Worm (Caenorhabditis elegans): ENCODE measurements around the gene nspa-8.
A peak's percentile ranks its signal among the peaks of the same experiment; 100 is the strongest.

The nspa-8 gene

DNA sequence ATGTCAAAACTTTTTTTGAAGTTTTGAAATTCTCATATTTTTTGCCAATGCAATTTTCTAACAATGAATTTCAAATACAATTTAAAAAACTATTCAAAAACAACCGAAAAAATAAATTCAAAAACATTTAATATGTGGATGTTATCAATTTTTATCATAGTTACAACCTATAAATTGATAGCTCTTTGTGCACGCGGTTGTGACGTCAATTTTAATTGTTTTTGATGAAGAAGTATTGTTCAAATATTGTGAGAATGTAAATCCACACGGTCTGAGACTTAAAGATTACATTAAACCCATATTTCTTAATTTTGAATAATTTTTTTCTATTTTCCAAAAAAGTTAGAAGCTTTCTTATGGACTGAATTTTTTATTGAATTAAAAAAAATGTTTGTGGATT lies 25.1 kb upstream of the nspa-8 start:
- no peak for TF ChIP-seq nhr-23 (tag; optimal IDR thresholded peaks at IDR 0.05)
- TF ChIP-seq ceh-82 (tag; optimal IDR thresholded peaks at IDR 0.05): no peak
- TF ChIP-seq sma-9 (GFP tag; optimal IDR thresholded peaks at IDR 0.05): no peak
- no peak for TF ChIP-seq sma-9 (tag; optimal IDR thresholded peaks at IDR 0.05)
- TF ChIP-seq nhr-25 (tag; optimal IDR thresholded peaks at IDR 0.05): no peak
- no peak for TF ChIP-seq nhr-129 (tag; optimal IDR thresholded peaks at IDR 0.05)
- no peak for TF ChIP-seq F13H6.1 (tag; optimal IDR thresholded peaks at IDR 0.05)
- no peak for TF ChIP-seq sem-4 (tag; optimal IDR thresholded peaks at IDR 0.05)
- no peak for TF ChIP-seq Y55F3AM.14 (GFP tag; optimal IDR thresholded peaks at IDR 0.05)
- TF ChIP-seq egl-27 (tag; optimal IDR thresholded peaks at IDR 0.05): no peak
- no peak for TF ChIP-seq ceh-16 (tag; optimal IDR thresholded peaks at IDR 0.05)
- TF ChIP-seq alr-1 (tag; optimal IDR thresholded peaks at IDR 0.05): no peak
- TF ChIP-seq unc-39 (tag; optimal IDR thresholded peaks at IDR 0.05): no peak
- no peak for TF ChIP-seq ztf-4 (tag; optimal IDR thresholded peaks at IDR 0.05)
- no peak for TF ChIP-seq nhr-12 (tag; optimal IDR thresholded peaks at IDR 0.05)
- no peak for TF ChIP-seq ZK546.5 (tag; optimal IDR thresholded peaks at IDR 0.05)
- TF ChIP-seq snpc-4 (tag; optimal IDR thresholded peaks at IDR 0.05): no peak
- no peak for TF ChIP-seq mdl-1 (tag; optimal IDR thresholded peaks at IDR 0.05)
- TF ChIP-seq lin-11 (tag; optimal IDR thresholded peaks at IDR 0.05): no peak
- TF ChIP-seq elt-1 (tag; optimal IDR thresholded peaks at IDR 0.05): no peak

DNA sequence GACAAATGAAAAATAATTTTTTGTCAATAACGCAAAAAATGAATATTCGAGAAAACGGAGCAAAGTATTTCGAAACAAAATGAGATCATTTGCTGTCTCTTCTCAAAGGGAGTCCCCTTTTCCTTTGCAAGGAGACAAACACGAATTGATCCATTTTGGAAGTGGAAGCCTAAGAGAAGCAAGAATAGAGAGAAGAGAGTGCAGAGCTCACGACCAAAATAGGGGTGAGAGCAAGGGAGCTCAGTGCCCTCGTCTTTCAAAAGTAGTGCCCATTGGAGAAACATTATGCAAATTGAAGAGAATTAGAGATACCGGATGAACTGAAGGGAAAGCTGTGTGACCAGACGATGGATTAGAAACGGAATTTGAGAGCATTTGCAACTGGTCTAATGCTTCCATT lies 24.4 kb upstream of the nspa-8 start:
- TF ChIP-seq nhr-11 (tag; optimal IDR thresholded peaks at IDR 0.05) (no peak), F13H6.1 (tag; optimal IDR thresholded peaks at IDR 0.05) (peak; percentile 48), unc-55 (GFP tag; optimal IDR thresholded peaks at IDR 0.05) (peak; percentile 72), lsy-2 (tag; optimal IDR thresholded peaks at IDR 0.05) (peak; percentile 16 to 31), ztf-4 (tag; optimal IDR thresholded peaks at IDR 0.05) (no peak), C34F6.9 (tag; optimal IDR thresholded peaks at IDR 0.05) (peak; percentile 39), ama-1 (optimal IDR thresholded peaks at IDR 0.05) (peak; percentile 19), crh-2 (tag; optimal IDR thresholded peaks at IDR 0.05) (no peak), sma-9 (GFP tag; optimal IDR thresholded peaks at IDR 0.05) (peak; percentile 71), sma-9 (tag; optimal IDR thresholded peaks at IDR 0.05) (no peak), unc-39 (tag; optimal IDR thresholded peaks at IDR 0.05) (no peak), mab-5 (tag; optimal IDR thresholded peaks at IDR 0.05) (peak; percentile 43), R02D3.7 (tag; optimal IDR thresholded peaks at IDR 0.05) (no peak), Y55F3AM.14 (GFP tag; optimal IDR thresholded peaks at IDR 0.05) (no peak), mdl-1 (tag; optimal IDR thresholded peaks at IDR 0.05) (peak in 1 of 2 experiments; percentile 12), sem-4 (tag; optimal IDR thresholded peaks at IDR 0.05) (peak; percentile 53), zag-1 (tag; optimal IDR thresholded peaks at IDR 0.05) (peak; percentile 83), nhr-129 (tag; optimal IDR thresholded peaks at IDR 0.05) (peak; percentile 62), nhr-10 (tag; optimal IDR thresholded peaks at IDR 0.05) (no peak)

DNA sequence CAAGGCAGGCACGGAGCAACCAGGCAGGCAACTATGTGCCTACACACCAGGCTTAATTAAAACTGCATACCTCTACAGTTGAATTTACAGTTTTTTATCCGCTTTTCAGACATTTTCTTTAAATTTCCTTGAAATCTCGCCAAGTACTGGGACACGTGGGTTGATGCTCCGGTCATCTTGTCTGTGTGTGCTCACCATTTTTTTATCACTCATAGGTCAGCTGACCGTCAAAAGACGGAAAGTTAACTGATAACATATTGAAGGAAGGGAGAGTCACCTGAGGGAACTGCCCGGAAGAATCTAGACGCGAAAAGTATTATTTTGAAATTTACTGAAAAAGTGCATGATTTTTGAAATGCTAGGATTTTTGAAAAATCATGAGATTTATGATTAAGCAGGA lies 23.7 kb upstream of the nspa-8 start:
- TF ChIP-seq sma-9 (GFP tag; optimal IDR thresholded peaks at IDR 0.05): peak; percentile 72
- TF ChIP-seq sma-9 (tag; optimal IDR thresholded peaks at IDR 0.05): no peak
- TF ChIP-seq snpc-4 (tag; optimal IDR thresholded peaks at IDR 0.05): peak; percentile 14
- no peak for TF ChIP-seq nhr-6 (tag; optimal IDR thresholded peaks at IDR 0.05)
- peak; percentile 36 for TF ChIP-seq crh-2 (tag; optimal IDR thresholded peaks at IDR 0.05)
- TF ChIP-seq nhr-129 (tag; optimal IDR thresholded peaks at IDR 0.05): peak; percentile 75
- no peak for TF ChIP-seq ceh-82 (tag; optimal IDR thresholded peaks at IDR 0.05)
- TF ChIP-seq nhr-23 (tag; optimal IDR thresholded peaks at IDR 0.05): no peak
- TF ChIP-seq gmeb-1 (tag; optimal IDR thresholded peaks at IDR 0.05): peak; percentile 28
- no peak for TF ChIP-seq elt-3 (tag; optimal IDR thresholded peaks at IDR 0.05)
- no peak for TF ChIP-seq nhr-21 (tag; optimal IDR thresholded peaks at IDR 0.05)
- TF ChIP-seq fos-1 (tag; optimal IDR thresholded peaks at IDR 0.05): peak; percentile 82
- no peak for TF ChIP-seq unc-55 (GFP tag; optimal IDR thresholded peaks at IDR 0.05)
- TF ChIP-seq egl-27 (tag; optimal IDR thresholded peaks at IDR 0.05): no peak
- TF ChIP-seq mdl-1 (tag; optimal IDR thresholded peaks at IDR 0.05): peak in 1 of 2 experiments; percentile 18
- peak; percentile 25 for TF ChIP-seq C34F6.9 (tag; optimal IDR thresholded peaks at IDR 0.05)
- no peak for TF ChIP-seq alr-1 (tag; optimal IDR thresholded peaks at IDR 0.05)
- TF ChIP-seq F13H6.1 (tag; optimal IDR thresholded peaks at IDR 0.05): peak; percentile 41
- no peak for TF ChIP-seq skn-1 (tag; optimal IDR thresholded peaks at IDR 0.05)
- no peak for TF ChIP-seq nhr-77 (tag; optimal IDR thresholded peaks at IDR 0.05)

DNA sequence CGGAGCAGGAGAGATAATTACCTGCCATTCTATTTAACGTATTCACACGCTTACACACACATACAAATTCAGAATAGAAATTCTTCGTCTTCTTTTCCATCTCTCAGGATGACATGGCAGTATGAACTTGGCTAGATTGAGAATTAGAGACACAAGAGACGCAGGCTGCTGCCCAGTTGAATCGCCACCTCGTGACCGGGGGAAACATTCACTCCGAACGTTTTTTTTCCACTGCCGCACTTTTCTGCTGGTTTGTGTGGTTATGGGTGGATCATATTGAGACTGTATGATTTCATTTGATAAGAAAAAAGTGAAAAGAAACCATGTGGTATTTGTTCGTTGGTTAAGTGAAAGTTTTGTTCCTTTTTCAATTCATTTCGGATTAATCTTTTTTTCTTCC lies 22.8 kb upstream of the nspa-8 start:
- TF ChIP-seq fos-1 (tag; optimal IDR thresholded peaks at IDR 0.05) (peak; percentile 59), sem-4 (tag; optimal IDR thresholded peaks at IDR 0.05) (peak; percentile 61), gmeb-1 (tag; optimal IDR thresholded peaks at IDR 0.05) (peak; percentile 57), aly-2 (tag; optimal IDR thresholded peaks at IDR 0.05) (no peak), nhr-23 (tag; optimal IDR thresholded peaks at IDR 0.05) (no peak), ztf-4 (tag; optimal IDR thresholded peaks at IDR 0.05) (peak; percentile 20), unc-55 (GFP tag; optimal IDR thresholded peaks at IDR 0.05) (peak; percentile 5), nhr-10 (tag; optimal IDR thresholded peaks at IDR 0.05) (no peak), lin-11 (tag; optimal IDR thresholded peaks at IDR 0.05) (peak; percentile 16), sma-3 (GFP tag; optimal IDR thresholded peaks at IDR 0.05) (peak; percentile 86), C34F6.9 (tag; optimal IDR thresholded peaks at IDR 0.05) (peak; percentile 80), skn-1 (tag; optimal IDR thresholded peaks at IDR 0.05) (peak; percentile 72), nhr-21 (tag; optimal IDR thresholded peaks at IDR 0.05) (peak; percentile 86), ztf-1 (GFP tag; conservative IDR thresholded peaks at IDR 0.05) (no peak), Y55F3AM.14 (GFP tag; optimal IDR thresholded peaks at IDR 0.05) (peak; percentile 75), elt-3 (tag; optimal IDR thresholded peaks at IDR 0.05) (no peak), crh-2 (tag; optimal IDR thresholded peaks at IDR 0.05) (peak; percentile 67), blmp-1 (tag; optimal IDR thresholded peaks at IDR 0.05; ENCODE audit: insufficient read depth) (peak; percentile 99), zag-1 (tag; optimal IDR thresholded peaks at IDR 0.05) (peak; percentile 20), sma-9 (GFP tag; optimal IDR thresholded peaks at IDR 0.05) (peak; percentile 88), sma-9 (tag; optimal IDR thresholded peaks at IDR 0.05) (no peak), nhr-25 (tag; optimal IDR thresholded peaks at IDR 0.05) (peak; percentile 85), alr-1 (tag; optimal IDR thresholded peaks at IDR 0.05) (no peak), F13H6.1 (tag; optimal IDR thresholded peaks at IDR 0.05) (peak; percentile 52), mdl-1 (tag; optimal IDR thresholded peaks at IDR 0.05) (peak; percentile 58 to 65), egl-27 (tag; optimal IDR thresholded peaks at IDR 0.05) (peak; percentile 58), nhr-129 (tag; optimal IDR thresholded peaks at IDR 0.05) (peak; percentile 83), ama-1 (optimal IDR thresholded peaks at IDR 0.05) (peak; percentile 70), lsy-2 (tag; optimal IDR thresholded peaks at IDR 0.05) (peak in 1 of 2 experiments; percentile 68)

Measured in whole organism, L2 larva.